Worm (Caenorhabditis elegans) whole organism, L4/young adult: ENCODE data around the gene gst-8.

Source experiments
- dao-5 ChIP-seq: sonication (generic microtip); optimal IDR thresholded peaks from 2 replicates; lab custom pipeline; 2016; ENCODE audit warnings: missing genotype, missing genetic modification characterization, moderate library complexity, missing compliant biosample characterization
- him-1 ChIP-seq: sonication (generic microtip); optimal IDR thresholded peaks from 2 replicates; lab custom pipeline; 2016; ENCODE audit warnings: missing genotype, missing genetic modification reagents, missing genetic modification characterization, missing compliant biosample characterization

DNA sequence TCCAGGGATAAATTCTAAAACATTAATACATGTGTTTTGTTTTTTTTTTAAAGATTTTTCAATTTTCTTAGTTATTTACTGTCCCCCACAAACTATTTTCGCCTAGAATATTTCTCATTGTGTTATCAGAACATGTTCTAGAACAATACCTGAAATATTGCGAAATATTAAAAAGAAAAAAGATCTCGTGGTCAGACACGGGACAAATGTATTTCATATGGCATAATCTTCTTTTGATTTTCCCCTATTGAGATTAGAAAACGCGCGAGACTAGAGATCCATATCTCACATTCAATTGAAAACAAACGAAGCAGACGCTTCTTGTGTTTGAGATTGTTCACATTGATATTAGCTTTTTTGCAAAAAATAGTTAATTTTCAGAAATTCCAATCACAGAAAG lies 27.4 kb upstream of the gst-8 start:
- TF ChIP-seq him-1 (tag; lab: Kevin White, UChicago) (no peak), dao-5 (no peak)
